Fruit fly (Drosophila melanogaster) whole organism, embryonic: Measurements from ENCODE around the gene a10.

Experiments
- Abd-B ChIP-seq: fragments of 200-800 bp; sonication (Bioruptor generic); optimal IDR thresholded peaks from 2 replicates; lab custom pipeline; 2018; ENCODE audit warnings: missing biosample characterization, mild to moderate bottlenecking, missing genetic modification characterization, moderate library complexity
- B-H2 ChIP-seq: fragments of 200-800 bp; sonication (Bioruptor generic); optimal IDR thresholded peaks from 2 replicates; lab custom pipeline; 2018; ENCODE audit warnings: missing biosample characterization, mild to moderate bottlenecking, missing genetic modification characterization
- BEAF-32 ChIP-seq: fragments of 200-800 bp; sonication (Bioruptor generic); optimal IDR thresholded peaks from 3 replicates; lab custom pipeline; 2017; ENCODE audit warnings: missing biosample characterization, missing genetic modification characterization, mild to moderate bottlenecking, moderate library complexity, missing genetic modification reagents
- BtbVII ChIP-seq: fragments of 200-800 bp; sonication (Bioruptor generic); optimal IDR thresholded peaks from 3 replicates; lab custom pipeline; 2017; ENCODE audit warnings: missing biosample characterization, mild to moderate bottlenecking, missing genetic modification characterization
- CG10543 ChIP-seq: fragments of 200-800 bp; sonication (Bioruptor generic); optimal IDR thresholded peaks from 3 replicates; lab custom pipeline; 2017; ENCODE audit warnings: missing biosample characterization, mild to moderate bottlenecking, missing genetic modification characterization, moderate library complexity
- CG11398 ChIP-seq: fragments of 200-800 bp; sonication (Bioruptor generic); optimal IDR thresholded peaks from 2 replicates; lab custom pipeline; 2016; ENCODE audit warnings: missing biosample characterization, missing genetic modification characterization
- CG12104 ChIP-seq: fragments of 200-800 bp; sonication (Bioruptor generic); optimal IDR thresholded peaks from 3 replicates; lab custom pipeline; 2016; ENCODE audit warnings: missing biosample characterization, missing genetic modification characterization
- CG12236 ChIP-seq: fragments of 200-800 bp; sonication (Bioruptor generic); optimal IDR thresholded peaks from 2 replicates; lab custom pipeline; 2016; ENCODE audit warnings: missing biosample characterization, missing genetic modification characterization
- CG13123 ChIP-seq: fragments of 200-800 bp; sonication (Bioruptor generic); optimal IDR thresholded peaks from 2 replicates; lab custom pipeline; 2016; ENCODE audit warnings: missing biosample characterization, missing genetic modification characterization
- CG14965 ChIP-seq: fragments of 200-800 bp; sonication (Bioruptor generic); optimal IDR thresholded peaks from 2 replicates; lab custom pipeline; 2016; ENCODE audit warnings: missing biosample characterization, missing genetic modification characterization, borderline replicate concordance
- CG15269 ChIP-seq: fragments of 200-800 bp; sonication (Bioruptor generic); optimal IDR thresholded peaks from 2 replicates; lab custom pipeline; 2018; ENCODE audit warnings: missing biosample characterization, mild to moderate bottlenecking, missing genetic modification characterization, moderate library complexity
- CG3065 ChIP-seq: fragments of 200-800 bp; sonication (Bioruptor generic); optimal IDR thresholded peaks from 2 replicates; lab custom pipeline; 2016; ENCODE audit warnings: missing biosample characterization, missing genetic modification characterization
- CG5180 ChIP-seq: fragments of 200-800 bp; sonication (Bioruptor generic); optimal IDR thresholded peaks from 3 replicates; lab custom pipeline; 2017; ENCODE audit warnings: missing biosample characterization, missing genetic modification characterization, mild to moderate bottlenecking, moderate library complexity, missing genetic modification reagents
- CG7556 ChIP-seq: fragments of 200-800 bp; sonication (Bioruptor generic); optimal IDR thresholded peaks from 2 replicates; lab custom pipeline; 2017; ENCODE audit warnings: missing biosample characterization, mild to moderate bottlenecking, missing genetic modification characterization
- CG7928 ChIP-seq: fragments of 200-800 bp; sonication (Bioruptor generic); optimal IDR thresholded peaks from 2 replicates; lab custom pipeline; 2017; ENCODE audit warnings: missing biosample characterization, mild to moderate bottlenecking, missing genetic modification characterization
- CHES-1-like ChIP-seq: fragments of 200-800 bp; sonication (Bioruptor generic); optimal IDR thresholded peaks from 2 replicates; lab custom pipeline; 2016; ENCODE audit warnings: missing biosample characterization, missing genetic modification characterization
- CTCF ChIP-seq: fragments of 200-800 bp; sonication (Bioruptor generic); optimal IDR thresholded peaks from 2 replicates; lab custom pipeline; 2017; ENCODE audit warnings: missing biosample characterization, mild to moderate bottlenecking, missing genetic modification characterization, moderate library complexity
- Camta ChIP-seq: fragments of 200-800 bp; sonication (Bioruptor generic); optimal IDR thresholded peaks from 2 replicates; lab custom pipeline; 2016; ENCODE audit warnings: missing biosample characterization, missing genetic modification characterization
- CkIIα-i1 ChIP-seq: fragments of 200-800 bp; sonication (Bioruptor generic); IDR thresholded peaks from 2 replicates; pipeline ENCODE4 v1.3.6; 2022; ENCODE audit warnings: missing biosample characterization, missing genetic modification characterization
- Dll ChIP-seq: fragments of 200-800 bp; sonication (Bioruptor generic); IDR thresholded peaks from 4 replicates; pipeline ENCODE4 v1.3.6; 2022; ENCODE audit warnings: missing biosample characterization, missing genetic modification characterization; ENCODE audit not compliant: partially characterized antibody
- Myb ChIP-seq: fragments of 200-800 bp; sonication (Bioruptor generic); optimal IDR thresholded peaks from 2 replicates; lab custom pipeline; 2016; ENCODE audit warnings: missing biosample characterization, missing genetic modification characterization
- NC2β ChIP-seq: fragments of 200-800 bp; sonication (Bioruptor generic); optimal IDR thresholded peaks from 2 replicates; lab custom pipeline; 2016; ENCODE audit warnings: missing biosample characterization, missing genetic modification characterization
- Nf-YA ChIP-seq: fragments of 200-800 bp; sonication (Bioruptor generic); IDR thresholded peaks from 2 replicates; pipeline ENCODE4 v1.3.6; 2022; ENCODE audit warnings: missing biosample characterization, missing genetic modification characterization
- Oli ChIP-seq: fragments of 200-800 bp; sonication (Bioruptor generic); optimal IDR thresholded peaks from 2 replicates; lab custom pipeline; 2018; ENCODE audit warnings: missing biosample characterization, mild to moderate bottlenecking, missing genetic modification characterization, moderate library complexity
- Sox102F ChIP-seq: fragments of 200-800 bp; sonication (Bioruptor generic); optimal IDR thresholded peaks from 2 replicates; lab custom pipeline; 2018; ENCODE audit warnings: missing biosample characterization, mild to moderate bottlenecking, missing genetic modification characterization, moderate library complexity
- Sry-β ChIP-seq: fragments of 200-800 bp; sonication (Bioruptor generic); optimal IDR thresholded peaks from 2 replicates; lab custom pipeline; 2018; ENCODE audit warnings: missing biosample characterization, mild to moderate bottlenecking, missing genetic modification characterization, moderate library complexity
- Ssrp ChIP-seq: fragments of 200-800 bp; sonication (Bioruptor generic); optimal IDR thresholded peaks from 2 replicates; lab custom pipeline; 2018; ENCODE audit warnings: missing biosample characterization, mild to moderate bottlenecking, missing genetic modification characterization, moderate library complexity
- Vsx1 ChIP-seq: fragments of 200-800 bp; sonication (Bioruptor generic); optimal IDR thresholded peaks from 2 replicates; lab custom pipeline; 2017; ENCODE audit warnings: missing biosample characterization, mild to moderate bottlenecking, missing genetic modification characterization, missing genetic modification reagents
- abd-A ChIP-seq: fragments of 200-800 bp; sonication (Bioruptor generic); optimal IDR thresholded peaks from 3 replicates; lab custom pipeline; 2019; ENCODE audit warnings: missing biosample characterization, mild to moderate bottlenecking, missing genetic modification characterization, moderate library complexity
- aop ChIP-seq: fragments of 200-800 bp; sonication (Bioruptor generic); IDR thresholded peaks from 2 replicates; pipeline ENCODE4 v1.3.6; 2022; ENCODE audit warnings: missing biosample characterization, missing genetic modification characterization
- ap ChIP-seq: fragments of 200-800 bp; sonication (Bioruptor generic); IDR thresholded peaks from 2 replicates; pipeline ENCODE4 v1.3.6; 2022; ENCODE audit warnings: missing biosample characterization, missing genetic modification characterization
- bigmax ChIP-seq: fragments of 200-800 bp; sonication (Bioruptor generic); optimal IDR thresholded peaks from 2 replicates; lab custom pipeline; 2018; ENCODE audit warnings: missing biosample characterization, mild to moderate bottlenecking, missing genetic modification characterization
- bowl ChIP-seq: fragments of 200-800 bp; sonication (Bioruptor generic); IDR thresholded peaks from 2 replicates; pipeline ENCODE4 v1.3.6; 2022; ENCODE audit warnings: missing biosample characterization, missing genetic modification characterization
- cato ChIP-seq: fragments of 200-800 bp; sonication (Bioruptor generic); optimal IDR thresholded peaks from 2 replicates; lab custom pipeline; 2016; ENCODE audit warnings: missing biosample characterization, missing genetic modification characterization, borderline replicate concordance
- cg ChIP-seq: fragments of 200-800 bp; sonication (Bioruptor generic); optimal IDR thresholded peaks from 3 replicates; lab custom pipeline; 2019; ENCODE audit warnings: missing biosample characterization, mild to moderate bottlenecking, missing genetic modification characterization, moderate library complexity
- corto ChIP-seq: fragments of 200-800 bp; sonication (Bioruptor generic); optimal IDR thresholded peaks from 2 replicates; lab custom pipeline; 2016; ENCODE audit warnings: missing biosample characterization, mild to moderate bottlenecking, missing genetic modification characterization, moderate library complexity
- emc ChIP-seq: fragments of 200-800 bp; sonication (Bioruptor generic); optimal IDR thresholded peaks from 2 replicates; lab custom pipeline; 2016; ENCODE audit warnings: missing biosample characterization, missing genetic modification characterization
- gce ChIP-seq: fragments of 200-800 bp; sonication (Bioruptor generic); IDR thresholded peaks from 3 replicates; pipeline ENCODE4 v1.3.6; 2022; ENCODE audit warnings: missing biosample characterization, missing genetic modification characterization
- gcm2 ChIP-seq: fragments of 200-800 bp; sonication (Bioruptor generic); optimal IDR thresholded peaks from 2 replicates; lab custom pipeline; 2016; ENCODE audit warnings: missing biosample characterization, missing genetic modification characterization
- knrl ChIP-seq: fragments of 200-800 bp; sonication (Bioruptor generic); IDR thresholded peaks from 3 replicates; pipeline ENCODE4 v1.3.6; 2022; ENCODE audit warnings: missing biosample characterization, missing genetic modification characterization; ENCODE audit not compliant: partially characterized antibody
- lbe ChIP-seq: fragments of 200-800 bp; sonication (Bioruptor generic); optimal IDR thresholded peaks from 2 replicates; lab custom pipeline; 2016; ENCODE audit warnings: missing biosample characterization, mild to moderate bottlenecking, missing genetic modification characterization
- maf-S ChIP-seq: fragments of 200-800 bp; sonication (Bioruptor generic); optimal IDR thresholded peaks from 2 replicates; lab custom pipeline; 2016; ENCODE audit warnings: missing biosample characterization, missing genetic modification characterization
- phol ChIP-seq: fragments of 200-800 bp; sonication (Bioruptor generic); optimal IDR thresholded peaks from 3 replicates; lab custom pipeline; 2018; ENCODE audit warnings: missing biosample characterization, mild to moderate bottlenecking, missing genetic modification characterization, moderate library complexity
- prd ChIP-seq, 3 experiments: fragments of >200 bp in 2 of 3; fragments of 200-800 bp in 1 of 3; sonication (Bioruptor generic) in 1 of 3; optimal IDR thresholded peaks in 2 of 3; IDR thresholded peaks in 1 of 3; 2 replicates in 2 of 3; 3 replicates in 1 of 3; pipeline versions ENCODE4 v1.3.6 to Lab custom; 2017 to 2022; ENCODE audit warnings: missing biosample characterization in 1 of 3, missing genetic modification characterization in 1 of 3
- pum ChIP-seq: fragments of 200-800 bp; sonication (Bioruptor generic); optimal IDR thresholded peaks from 2 replicates; lab custom pipeline; 2016; ENCODE audit warnings: missing biosample characterization, missing genetic modification characterization
- seq ChIP-seq: fragments of 200-800 bp; sonication (Bioruptor generic); IDR thresholded peaks from 2 replicates; pipeline ENCODE4 v1.3.6; 2022; ENCODE audit warnings: missing biosample characterization, missing genetic modification characterization
- sisA ChIP-seq: fragments of 200-800 bp; sonication (Bioruptor generic); IDR thresholded peaks from 2 replicates; pipeline ENCODE4 v1.3.6; 2022; ENCODE audit warnings: missing biosample characterization, missing genetic modification characterization
- sqz ChIP-seq: fragments of 200-800 bp; sonication (Bioruptor generic); optimal IDR thresholded peaks from 3 replicates; lab custom pipeline; 2018; ENCODE audit warnings: missing biosample characterization, mild to moderate bottlenecking, missing genetic modification characterization
- ssp ChIP-seq: fragments of 200-800 bp; sonication (Bioruptor generic); IDR thresholded peaks from 2 replicates; pipeline ENCODE4 v1.3.6; 2022; ENCODE audit warnings: missing biosample characterization, missing genetic modification characterization
- tap ChIP-seq: fragments of 200-800 bp; optimal IDR thresholded peaks from 3 replicates; lab custom pipeline; 2019; ENCODE audit warnings: missing biosample characterization, mild to moderate bottlenecking, missing genetic modification characterization, moderate library complexity
- wor ChIP-seq: fragments of 200-800 bp; sonication (Bioruptor generic); IDR thresholded peaks from 2 replicates; pipeline ENCODE4 v1.3.6; 2022; ENCODE audit warnings: missing biosample characterization, missing genetic modification characterization

a10 gene

DNA sequence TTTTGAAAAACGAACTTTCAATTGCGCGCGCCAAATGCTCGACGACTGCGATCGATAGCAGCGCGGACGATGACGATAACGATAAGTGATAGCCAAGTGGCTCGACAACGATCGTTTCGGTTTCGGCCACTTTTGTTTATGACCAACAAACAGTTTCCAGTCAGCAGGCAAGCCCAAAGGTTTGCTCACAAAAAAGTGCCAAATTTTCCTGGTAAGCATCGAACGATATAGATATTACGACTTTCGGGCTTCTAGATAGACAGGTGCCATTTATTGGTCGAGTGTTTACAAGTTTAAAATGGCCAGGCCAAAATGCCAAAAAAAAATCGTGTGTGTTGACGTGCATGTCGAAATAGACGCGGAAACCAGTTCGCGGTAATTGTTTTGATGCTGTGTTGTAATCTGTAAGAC is 31.9 kb upstream of the a10 start, which contains the start of gene CG7724 (continued):
- no peak for TF ChIP-seq bowl
- no peak for TF ChIP-seq CG3065
- TF ChIP-seq corto (GFP tag; lab: Kevin White, UChicago): no peak
- peak; percentile 46 for TF ChIP-seq BEAF-32
- no peak for TF ChIP-seq cato (GFP tag; lab: Kevin White, UChicago)
- no peak for TF ChIP-seq aop (GFP tag; lab: Robert Waterston, UW)
- TF ChIP-seq maf-S (GFP tag; lab: Kevin White, UChicago): no peak
- no peak for TF ChIP-seq prd (optimal IDR thresholded peaks at IDR 0.05; lab: Kevin White, UChicago)
- TF ChIP-seq prd (GFP tag; IDR thresholded peaks at IDR 0.05; lab: Robert Waterston, UW): no peak
- no peak for TF ChIP-seq emc
- TF ChIP-seq CG7556 (GFP tag; lab: Kevin White, UChicago): no peak
- no peak for TF ChIP-seq Nf-YA (GFP tag; lab: Robert Waterston, UW)
- no peak for TF ChIP-seq gce (GFP tag; lab: Robert Waterston, UW)
- TF ChIP-seq Dll (GFP tag; lab: Robert Waterston, UW): peak; percentile 83
- TF ChIP-seq CG13123 (GFP tag; lab: Kevin White, UChicago): no peak
- no peak for TF ChIP-seq lbe
- TF ChIP-seq Myb (GFP tag; lab: Kevin White, UChicago): no peak
- TF ChIP-seq sisA: no peak
- TF ChIP-seq CG7928 (GFP tag; lab: Kevin White, UChicago): no peak
- no peak for TF ChIP-seq tap
- TF ChIP-seq Sox102F (GFP tag; lab: Kevin White, UChicago): no peak
- TF ChIP-seq Sry-β: no peak
- TF ChIP-seq phol (tag; lab: Kevin White, UChicago): no peak
- TF ChIP-seq bigmax (GFP tag; lab: Kevin White, UChicago): no peak
- no peak for TF ChIP-seq B-H2
- no peak for TF ChIP-seq CkIIα-i1 (GFP tag; lab: Robert Waterston, UW)
- TF ChIP-seq CG10543 (GFP tag; lab: Kevin White, UChicago): peak; percentile 19
- no peak for TF ChIP-seq CHES-1-like
- TF ChIP-seq CG5180 (GFP tag; lab: Kevin White, UChicago): peak; percentile 1
- TF ChIP-seq Abd-B: no peak
- no peak for TF ChIP-seq Camta (GFP tag; lab: Kevin White, UChicago)
- TF ChIP-seq CG11398: no peak
- no peak for TF ChIP-seq CG14965 (GFP tag; lab: Kevin White, UChicago)
- peak; percentile 45; the same call in 2 of the 3 replicates for TF ChIP-seq knrl (GFP tag; lab: Robert Waterston, UW)
- no peak for TF ChIP-seq seq
- no peak for TF ChIP-seq ssp (GFP tag; lab: Robert Waterston, UW)
- no peak for TF ChIP-seq BtbVII (GFP tag; lab: Kevin White, UChicago)
- no peak for TF ChIP-seq CG12104 (GFP tag; lab: Kevin White, UChicago)
- TF ChIP-seq NC2β (GFP tag; lab: Kevin White, UChicago): no peak
- no peak for TF ChIP-seq wor (GFP tag; lab: Robert Waterston, UW)
- TF ChIP-seq ap (GFP tag; lab: Robert Waterston, UW): no peak
- peak; percentile 14 for TF ChIP-seq CTCF
- TF ChIP-seq Vsx1 (GFP tag; lab: Kevin White, UChicago): no peak
- TF ChIP-seq CG15269: peak; percentile 78
- TF ChIP-seq Oli (tag; lab: Kevin White, UChicago): no peak
- TF ChIP-seq Ssrp: no peak
- no peak for TF ChIP-seq cg (GFP tag; lab: Kevin White, UChicago)
- no peak for TF ChIP-seq CG12236 (GFP tag; lab: Kevin White, UChicago)
- no peak for TF ChIP-seq gcm2 (GFP tag; lab: Kevin White, UChicago)
- peak; percentile 52 for TF ChIP-seq abd-A
- no peak for TF ChIP-seq pum (GFP tag; lab: Kevin White, UChicago)
- TF ChIP-seq sqz (GFP tag; lab: Kevin White, UChicago): no peak
